Worm (Caenorhabditis elegans): Measurements from ENCODE around the gene gmeb-1.
A peak's percentile ranks its signal among the peaks of the same experiment; 100 is the strongest.

DNA sequence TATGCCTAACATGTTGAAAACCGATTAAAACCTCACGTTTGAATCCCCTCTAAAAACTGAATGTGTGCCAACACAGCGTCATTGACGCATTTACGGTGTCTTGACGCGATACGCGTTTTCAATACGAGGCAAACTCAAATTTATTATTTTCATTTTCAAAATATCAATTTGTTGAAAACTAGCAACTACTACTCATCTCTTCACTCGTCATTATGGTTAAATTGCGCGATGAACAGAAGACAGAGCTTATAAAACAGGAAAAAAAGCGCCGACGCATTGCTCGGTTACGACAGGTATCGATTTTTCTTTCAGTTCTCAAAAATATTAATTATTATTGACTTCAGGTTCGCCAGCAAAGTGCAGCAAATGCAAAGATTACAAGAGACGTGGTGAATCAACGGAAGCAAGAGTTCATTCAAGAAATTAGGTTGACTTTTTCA is 5.2 kb downstream of the gmeb-1 start, which contains the start of gene enee-1:
- TF ChIP-seq ztf-29 (GFP tag; IDR thresholded peaks at IDR 0.05) = no peak
- TF ChIP-seq tab-1 (GFP tag; IDR thresholded peaks at IDR 0.05) = no peak
- TF ChIP-seq flt-1 (GFP tag; IDR thresholded peaks at IDR 0.05) = no peak
- TF ChIP-seq ztf-23 (GFP tag; IDR thresholded peaks at IDR 0.05) = 0 out of 2 replicates have a peak, but pooled peaks have one; percentile 56
- TF ChIP-seq ref-1 (GFP tag; conservative IDR thresholded peaks at IDR 0.05) = no peak
- TF ChIP-seq cog-1 (tag; optimal IDR thresholded peaks at IDR 0.05) = peak; percentile 26
- TF ChIP-seq klf-2 (GFP tag; conservative IDR thresholded peaks at IDR 0.05) = no peak
- no peak for TF ChIP-seq med-1 (GFP tag; optimal IDR thresholded peaks at IDR 0.05; ENCODE audit: insufficient read depth)
- TF ChIP-seq T22C8.4 (GFP tag; IDR thresholded peaks at IDR 0.05) = no peak
